Worm (Caenorhabditis elegans) whole organism, late embryonic: ENCODE data around the gene F09E10.5.

Experiments
- C08G9.2 ChIP-seq: sonication (generic microtip); optimal IDR thresholded peaks from 2 replicates; lab custom pipeline; 2016; ENCODE audit warnings: mild to moderate bottlenecking, missing genetic modification characterization, moderate library complexity, missing compliant biosample characterization
- F13H6.1 ChIP-seq: sonication (generic microtip); optimal IDR thresholded peaks from 2 replicates; lab custom pipeline; 2016; ENCODE audit warnings: missing genetic modification characterization, missing compliant biosample characterization
- K02D7.2 ChIP-seq: sonication (generic microtip); optimal IDR thresholded peaks from 2 replicates; lab custom pipeline; 2017; ENCODE audit warnings: mild to moderate bottlenecking, missing genetic modification characterization, missing compliant biosample characterization
- K09A11.1 ChIP-seq: sonication (generic microtip); optimal IDR thresholded peaks from 2 replicates; lab custom pipeline; 2017; ENCODE audit warnings: antibody characterized with exemption, mild to moderate bottlenecking, missing genetic modification characterization, missing compliant biosample characterization; ENCODE audit not compliant: insufficient read depth
- T23F11.4 ChIP-seq: fragments of 200-800 bp; sonication (Bioruptor generic); optimal IDR thresholded peaks from 2 replicates; lab custom pipeline; 2018; ENCODE audit warnings: mild to moderate bottlenecking, missing genetic modification characterization, missing compliant biosample characterization
- ahr-1 ChIP-seq: sonication (generic microtip); optimal IDR thresholded peaks from 2 replicates; lab custom pipeline; 2016; ENCODE audit warnings: missing genetic modification characterization, missing compliant biosample characterization
- ama-1 ChIP-seq: fragments of 150-350 bp; optimal IDR thresholded peaks from 2 replicates; lab custom pipeline; 2014
- ceh-14 ChIP-seq: sonication (generic microtip); optimal IDR thresholded peaks from 2 replicates; lab custom pipeline; 2016; ENCODE audit warnings: missing genotype, missing genetic modification characterization, missing compliant biosample characterization
- ceh-18 ChIP-seq: sonication (generic microtip); optimal IDR thresholded peaks from 2 replicates; lab custom pipeline; 2016; ENCODE audit warnings: missing genetic modification characterization, missing compliant biosample characterization
- ceh-19 ChIP-seq: fragments of 200-800 bp; sonication (Bioruptor generic); optimal IDR thresholded peaks from 2 replicates; lab custom pipeline; 2018; ENCODE audit warnings: mild to moderate bottlenecking, missing genetic modification characterization, missing compliant biosample characterization
- ceh-22 ChIP-seq: sonication (generic microtip); optimal IDR thresholded peaks from 2 replicates; lab custom pipeline; 2017; ENCODE audit warnings: missing biosample characterization, missing genetic modification characterization
- ceh-24 ChIP-seq: sonication (generic microtip); optimal IDR thresholded peaks from 2 replicates; lab custom pipeline; 2016; ENCODE audit warnings: mild to moderate bottlenecking, missing genetic modification characterization, missing compliant biosample characterization
- ceh-31 ChIP-seq: sonication (generic microtip); optimal IDR thresholded peaks from 2 replicates; lab custom pipeline; 2016; ENCODE audit warnings: missing genetic modification characterization, missing compliant biosample characterization
- ceh-45 ChIP-seq: fragments of 200-800 bp; sonication (Bioruptor generic); IDR thresholded peaks from 2 replicates; pipeline ENCODE4 v1.3.6; 2022; ENCODE audit warnings: missing genetic modification reagents, missing genetic modification characterization, missing compliant biosample characterization
- ceh-48 ChIP-seq: sonication (generic microtip); optimal IDR thresholded peaks from 2 replicates; lab custom pipeline; 2016; ENCODE audit warnings: missing genetic modification characterization, inconsistent platforms, missing compliant biosample characterization
- ceh-6 ChIP-seq: fragments of 200-800 bp; sonication (Bioruptor generic); optimal IDR thresholded peaks from 2 replicates; lab custom pipeline; 2018; ENCODE audit warnings: mild to moderate bottlenecking, missing genetic modification characterization, missing compliant biosample characterization
- dve-1 ChIP-seq: sonication (generic microtip); optimal IDR thresholded peaks from 2 replicates; lab custom pipeline; 2017; ENCODE audit warnings: antibody characterized with exemption, mild to moderate bottlenecking, missing genetic modification characterization, missing compliant biosample characterization
- elt-4 ChIP-seq: sonication (generic microtip); optimal IDR thresholded peaks from 2 replicates; lab custom pipeline; 2016; ENCODE audit warnings: missing genetic modification characterization, missing compliant biosample characterization
- eyg-1 ChIP-seq: sonication (generic microtip); optimal IDR thresholded peaks from 2 replicates; lab custom pipeline; 2016; ENCODE audit warnings: missing genotype, missing genetic modification characterization, missing compliant biosample characterization
- fkh-10 ChIP-seq: fragments of 150-350 bp; optimal IDR thresholded peaks from 2 replicates; lab custom pipeline; 2014; ENCODE audit warnings: missing biosample characterization, missing genetic modification reagents, missing genetic modification characterization
- gmeb-2 ChIP-seq: sonication (generic microtip); optimal IDR thresholded peaks from 2 replicates; lab custom pipeline; 2016; ENCODE audit warnings: missing genetic modification characterization, inconsistent platforms, missing compliant biosample characterization
- hlh-13 ChIP-seq: fragments of 200-800 bp; sonication (Bioruptor generic); optimal IDR thresholded peaks from 2 replicates; lab custom pipeline; 2018; ENCODE audit warnings: mild to moderate bottlenecking, missing genetic modification characterization, missing compliant biosample characterization
- hlh-15 ChIP-seq: sonication (generic microtip); optimal IDR thresholded peaks from 2 replicates; lab custom pipeline; 2016; ENCODE audit warnings: missing genetic modification characterization, missing compliant biosample characterization
- hlh-30 ChIP-seq: sonication (generic microtip); optimal IDR thresholded peaks from 2 replicates; lab custom pipeline; 2017; ENCODE audit warnings: antibody characterized with exemption, missing genetic modification characterization, missing compliant biosample characterization; ENCODE audit not compliant: insufficient read depth
- hlh-8 ChIP-seq: sonication (generic microtip); optimal IDR thresholded peaks from 2 replicates; lab custom pipeline; 2016; ENCODE audit warnings: missing genotype, missing genetic modification characterization, missing compliant biosample characterization
- lim-6 ChIP-seq: sonication (generic microtip); optimal IDR thresholded peaks from 2 replicates; lab custom pipeline; 2016; ENCODE audit warnings: missing genetic modification characterization, missing compliant biosample characterization
- lin-11 ChIP-seq: fragments of 200-800 bp; sonication (Bioruptor generic); optimal IDR thresholded peaks from 2 replicates; lab custom pipeline; 2018; ENCODE audit warnings: mild to moderate bottlenecking, missing genetic modification characterization, missing compliant biosample characterization
- madf-2 ChIP-seq: sonication (generic microtip); optimal IDR thresholded peaks from 2 replicates; lab custom pipeline; 2017; ENCODE audit warnings: missing genetic modification characterization, missing compliant biosample characterization
- mec-3 ChIP-seq: sonication (generic microtip); optimal IDR thresholded peaks from 2 replicates; lab custom pipeline; 2016; ENCODE audit warnings: borderline replicate concordance, missing genetic modification characterization, missing compliant biosample characterization
- nfya-1 ChIP-seq: sonication (generic microtip); optimal IDR thresholded peaks from 2 replicates; lab custom pipeline; 2017; ENCODE audit warnings: missing genetic modification characterization, mild to moderate bottlenecking, missing compliant biosample characterization, antibody characterized with exemption, moderate library complexity
- nhr-232 ChIP-seq: sonication (generic microtip); optimal IDR thresholded peaks from 2 replicates; lab custom pipeline; 2016; ENCODE audit warnings: missing genetic modification characterization, missing compliant biosample characterization
- pag-3 ChIP-seq: sonication (generic microtip); optimal IDR thresholded peaks from 2 replicates; lab custom pipeline; 2016; ENCODE audit warnings: missing compliant biosample characterization, missing genetic modification characterization, borderline replicate concordance
- pha-2 ChIP-seq: sonication (generic microtip); optimal IDR thresholded peaks from 2 replicates; lab custom pipeline; 2017; ENCODE audit warnings: mild to moderate bottlenecking, missing genetic modification characterization, missing compliant biosample characterization
- pha-4 ChIP-seq: fragments of 150-350 bp; optimal IDR thresholded peaks from 2 replicates; lab custom pipeline; 2018; ENCODE audit warnings: missing biosample characterization, missing genetic modification reagents, missing genetic modification characterization
- pros-1 ChIP-seq: fragments of 150-350 bp; optimal IDR thresholded peaks from 2 replicates; lab custom pipeline; 2014; ENCODE audit warnings: missing biosample characterization, missing genetic modification reagents, missing genetic modification characterization
- rnt-1 ChIP-seq: sonication (generic microtip); optimal IDR thresholded peaks from 2 replicates; lab custom pipeline; 2016; ENCODE audit warnings: missing genetic modification characterization, missing compliant biosample characterization
- sdc-2 ChIP-seq: sonication (generic microtip); optimal IDR thresholded peaks from 2 replicates; lab custom pipeline; 2016; ENCODE audit warnings: missing genotype, missing genetic modification characterization, missing compliant biosample characterization
- sox-2 ChIP-seq: fragments of 200-800 bp; sonication (Bioruptor generic); IDR thresholded peaks from 2 replicates; pipeline ENCODE4 v1.3.6; 2022; ENCODE audit warnings: missing genetic modification reagents, missing genetic modification characterization, missing compliant biosample characterization
- sox-4 ChIP-seq: sonication (generic microtip); optimal IDR thresholded peaks from 2 replicates; lab custom pipeline; 2017; ENCODE audit warnings: mild to moderate bottlenecking, missing genetic modification characterization, inconsistent platforms, missing compliant biosample characterization
- syd-9 ChIP-seq: sonication (generic microtip); optimal IDR thresholded peaks from 2 replicates; lab custom pipeline; 2016; ENCODE audit warnings: mild to moderate bottlenecking, missing genetic modification characterization, moderate library complexity, missing compliant biosample characterization
- tbx-2 ChIP-seq: sonication (generic microtip); optimal IDR thresholded peaks from 2 replicates; lab custom pipeline; 2016; ENCODE audit warnings: missing genetic modification characterization, missing compliant biosample characterization
- tbx-7 ChIP-seq: sonication (generic microtip); optimal IDR thresholded peaks from 2 replicates; lab custom pipeline; 2016; ENCODE audit warnings: missing genotype, missing genetic modification characterization, missing compliant biosample characterization
- ttx-3 ChIP-seq: sonication (generic microtip); optimal IDR thresholded peaks from 2 replicates; lab custom pipeline; 2016; ENCODE audit warnings: missing genetic modification reagents, missing genetic modification characterization, missing compliant biosample characterization
- unc-42 ChIP-seq: sonication (generic microtip); optimal IDR thresholded peaks from 2 replicates; lab custom pipeline; 2016; ENCODE audit warnings: missing genotype, missing genetic modification characterization, missing compliant biosample characterization
- unc-55 ChIP-seq: sonication (generic microtip); optimal IDR thresholded peaks from 2 replicates; lab custom pipeline; 2017; ENCODE audit warnings: missing biosample characterization, missing genetic modification reagents, missing genetic modification characterization
- unc-86 ChIP-seq: sonication (generic microtip); optimal IDR thresholded peaks from 2 replicates; lab custom pipeline; 2016; ENCODE audit warnings: missing genetic modification characterization, missing compliant biosample characterization
- zip-5 ChIP-seq: sonication (generic microtip); optimal IDR thresholded peaks from 2 replicates; lab custom pipeline; 2016; ENCODE audit warnings: missing genetic modification characterization, missing compliant biosample characterization

Gene F09E10.5

ce11 chrX:1451816-1452602 lies 42.1 kb downstream of the F09E10.5 start:
- TF ChIP-seq ceh-24 (tag; lab: Kevin White, UChicago), result no peak
- no peak for TF ChIP-seq ceh-22 (tag; lab: Kevin White, UChicago)
- no peak for TF ChIP-seq ceh-18 (tag; lab: Kevin White, UChicago)
- TF ChIP-seq ceh-6 (GFP tag; lab: Kevin White, UChicago), result no peak
- no peak for TF ChIP-seq syd-9 (tag; lab: Kevin White, UChicago)
- TF ChIP-seq ahr-1, result no peak
- TF ChIP-seq hlh-15 (tag; lab: Kevin White, UChicago), result no peak
- TF ChIP-seq pros-1 (tag; lab: Kevin White, UChicago), result no peak
- no peak for TF ChIP-seq ceh-14 (tag; lab: Kevin White, UChicago)
- TF ChIP-seq gmeb-2 (tag; lab: Kevin White, UChicago), result no peak
- no peak for TF ChIP-seq ceh-19 (GFP tag; lab: Kevin White, UChicago)
- no peak for TF ChIP-seq ceh-48
- TF ChIP-seq fkh-10 (GFP tag; lab: Kevin White, UChicago), result no peak
- no peak for TF ChIP-seq ceh-31 (tag; lab: Kevin White, UChicago)
- TF ChIP-seq lim-6 (tag; lab: Kevin White, UChicago), result no peak
- TF ChIP-seq T23F11.4 (GFP tag; lab: Kevin White, UChicago), result no peak
- no peak for TF ChIP-seq unc-42 (tag; lab: Kevin White, UChicago)
- no peak for TF ChIP-seq tbx-2 (tag; lab: Kevin White, UChicago)
- TF ChIP-seq ama-1 (lab: Kevin White, UChicago), result no peak
- no peak for TF ChIP-seq nhr-232
- TF ChIP-seq, all 69 proteins: peak for 0

ce11 chrX:1451240-1451639 lies 42.9 kb downstream of the F09E10.5 start:
- no peak for TF ChIP-seq mec-3 (tag; lab: Kevin White, UChicago)
- TF ChIP-seq ceh-45, result no peak
- no peak for TF ChIP-seq zip-5 (tag; lab: Kevin White, UChicago)
- TF ChIP-seq unc-86 (tag; lab: Kevin White, UChicago), result no peak
- no peak for TF ChIP-seq ttx-3 (tag; lab: Kevin White, UChicago)
- no peak for TF ChIP-seq ahr-1
- no peak for TF ChIP-seq rnt-1
- TF ChIP-seq elt-4 (tag; lab: Kevin White, UChicago), result no peak
- TF ChIP-seq sox-2 (GFP tag; lab: Robert Waterston, UW), result no peak
- TF ChIP-seq sdc-2 (tag; lab: Kevin White, UChicago), result no peak

- TF ChIP-seq F13H6.1 (tag; lab: Kevin White, UChicago), result no peak
- no peak for TF ChIP-seq pha-2 (tag; lab: Kevin White, UChicago)
- no peak for TF ChIP-seq K09A11.1 (tag; lab: Kevin White, UChicago)
- no peak for TF ChIP-seq zip-5 (tag; lab: Kevin White, UChicago)
- peak; percentile 34 for TF ChIP-seq nfya-1 (tag; lab: Kevin White, UChicago)
- TF ChIP-seq unc-55, result no peak
- TF ChIP-seq eyg-1, result no peak
- no peak for TF ChIP-seq lim-6 (tag; lab: Kevin White, UChicago)
- no peak for TF ChIP-seq lin-11
- no peak for TF ChIP-seq hlh-30 (tag; lab: Kevin White, UChicago)
- TF ChIP-seq sdc-2 (tag; lab: Kevin White, UChicago), result peak; percentile 63
- TF ChIP-seq ahr-1, result no peak
- TF ChIP-seq hlh-8 (tag; lab: Kevin White, UChicago), result no peak
- TF ChIP-seq tbx-7 (tag; lab: Kevin White, UChicago), result no peak
- TF ChIP-seq K02D7.2 (tag; lab: Kevin White, UChicago), result no peak
- peak; percentile 14 for TF ChIP-seq rnt-1
- no peak for TF ChIP-seq sox-4 (tag; lab: Kevin White, UChicago)
- no peak for TF ChIP-seq dve-1 (tag; lab: Kevin White, UChicago)
- TF ChIP-seq pha-4 (tag; lab: Kevin White, UChicago), result no peak
- no peak for TF ChIP-seq madf-2 (tag; lab: Kevin White, UChicago)
- TF ChIP-seq ama-1 (lab: Kevin White, UChicago), result no peak
- peak; percentile 35 for TF ChIP-seq ceh-31 (tag; lab: Kevin White, UChicago)
- TF ChIP-seq hlh-13 (GFP tag; lab: Kevin White, UChicago), result no peak
- TF ChIP-seq ceh-18 (tag; lab: Kevin White, UChicago), result peak; percentile 4
- TF ChIP-seq C08G9.2 (tag; lab: Kevin White, UChicago), result no peak
- no peak for TF ChIP-seq ttx-3 (tag; lab: Kevin White, UChicago)
- no peak for TF ChIP-seq pag-3 (tag; lab: Kevin White, UChicago)
- no peak for TF ChIP-seq T23F11.4 (GFP tag; lab: Kevin White, UChicago)
- peak; percentile 70 for TF ChIP-seq ceh-48
Measured at ce11 chrX:1450352-1450818, 43.8 kb downstream of the F09E10.5 start, which contains the start of gene W05H7.1. Gene W05H7.1 (plus strand): TSS chrX:1450768.
